Worm (Caenorhabditis elegans): ENCODE measurements around the gene gtl-2.
"Not testable (repeated sequence)": the region's sequence is repeated elsewhere in the genome, so short reads cannot be mapped to it uniquely, and the experiment has no call there.

DNA sequence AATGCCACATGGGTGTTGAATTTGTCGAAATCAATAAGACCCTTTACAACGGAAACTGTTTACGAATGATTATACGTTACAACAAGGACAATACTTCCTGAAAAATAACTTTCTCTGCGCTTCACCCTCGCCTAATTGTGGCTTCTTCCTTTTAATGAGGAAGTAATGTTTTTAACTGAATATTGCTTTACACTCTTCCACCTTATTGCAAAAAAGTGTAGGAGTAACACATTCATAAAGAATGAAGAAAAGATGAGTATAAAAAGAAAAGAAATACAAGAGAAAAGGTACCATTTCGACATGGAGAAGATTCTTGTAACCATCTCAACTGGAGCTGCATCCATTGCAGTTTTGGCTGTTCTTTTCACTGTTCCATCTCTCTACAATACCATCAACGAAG, 10.2 kb upstream of the gtl-2 start, which contains the start of gene col-126:
- not testable (repeated sequence) for TF ChIP-seq ref-1 (GFP tag; conservative IDR thresholded peaks at IDR 0.05); flt-1 (GFP tag; IDR thresholded peaks at IDR 0.05); ztf-29 (GFP tag; IDR thresholded peaks at IDR 0.05); T22C8.4 (GFP tag; IDR thresholded peaks at IDR 0.05); ztf-23 (GFP tag; IDR thresholded peaks at IDR 0.05); med-1 (GFP tag; optimal IDR thresholded peaks at IDR 0.05; ENCODE audit: insufficient read depth); tab-1 (GFP tag; IDR thresholded peaks at IDR 0.05); klf-2 (GFP tag; conservative IDR thresholded peaks at IDR 0.05)
